Worm (Caenorhabditis elegans) whole organism, L1 larva: ENCODE data around the gene dpy-27.
A peak's percentile ranks its signal among the peaks of the same experiment; 100 is the strongest.

Experiments
- C16A3.4 ChIP-seq: fragments of 150-350 bp; optimal IDR thresholded peaks from 2 replicates; lab custom pipeline; 2014; ENCODE audit warnings: missing biosample characterization, missing genetic modification characterization
- C34B4.2 ChIP-seq: sonication (generic microtip); optimal IDR thresholded peaks from 2 replicates; lab custom pipeline; 2017; ENCODE audit warnings: mild to moderate bottlenecking, missing genetic modification characterization, missing compliant biosample characterization
- blmp-1 ChIP-seq: fragments of 150-350 bp; optimal IDR thresholded peaks from 2 replicates; lab custom pipeline; 2014; ENCODE audit warnings: missing biosample characterization, missing genetic modification characterization
- ceh-63 ChIP-seq: fragments of 200-800 bp; sonication (Bioruptor generic); optimal IDR thresholded peaks from 2 replicates; lab custom pipeline; 2018; ENCODE audit warnings: mild to moderate bottlenecking, missing genetic modification characterization, missing compliant biosample characterization
- ceh-8 ChIP-seq: fragments of 200-800 bp; sonication (Bioruptor generic); optimal IDR thresholded peaks from 2 replicates; lab custom pipeline; 2018; ENCODE audit warnings: mild to moderate bottlenecking, missing genetic modification characterization, moderate library complexity, missing compliant biosample characterization
- ceh-82 ChIP-seq, 3 experiments: fragments of 150-350 bp in 1 of 3; sonication (generic microtip) in 2 of 3; optimal IDR thresholded peaks; 2 replicates each; lab custom pipeline; 2014 to 2017; ENCODE audit warnings: missing biosample characterization in 3 of 3, missing genetic modification characterization in 3 of 3
- ceh-90 ChIP-seq: sonication (generic microtip); optimal IDR thresholded peaks from 2 replicates; lab custom pipeline; 2016; ENCODE audit warnings: missing genetic modification characterization, missing compliant biosample characterization
- ces-1 ChIP-seq: fragments of 150-350 bp; optimal IDR thresholded peaks from 2 replicates; lab custom pipeline; 2014; ENCODE audit warnings: missing biosample characterization, missing genetic modification reagents, missing genetic modification characterization
- efl-1 ChIP-seq, 4 experiments: fragments of 150-350 bp; optimal IDR thresholded peaks in 3 of 4; peaks in 1 of 4; 1 replicate in 1 of 4; 2 replicates in 3 of 4; lab custom pipeline; 2014; ENCODE audit warnings: missing biosample characterization in 2 of 4, missing genetic modification characterization in 2 of 4, missing genetic modification reagents in 2 of 4
- efl-3 ChIP-seq: fragments of 200-800 bp; sonication (Bioruptor generic); optimal IDR thresholded peaks from 2 replicates; lab custom pipeline; 2018; ENCODE audit warnings: mild to moderate bottlenecking, missing genetic modification characterization, missing compliant biosample characterization
- egl-13 ChIP-seq: sonication (generic microtip); optimal IDR thresholded peaks from 2 replicates; lab custom pipeline; 2016; ENCODE audit warnings: missing genotype, missing genetic modification reagents, missing genetic modification characterization, missing compliant biosample characterization
- ets-5 ChIP-seq: fragments of 200-800 bp; sonication (Bioruptor generic); IDR thresholded peaks from 2 replicates; pipeline ENCODE4 v1.3.6; 2022; ENCODE audit warnings: missing genetic modification characterization, missing compliant biosample characterization
- fkh-10 ChIP-seq: sonication (generic microtip); optimal IDR thresholded peaks from 2 replicates; lab custom pipeline; 2017; ENCODE audit warnings: missing biosample characterization, missing genetic modification reagents, missing genetic modification characterization
- fkh-4 ChIP-seq: sonication (generic microtip); optimal IDR thresholded peaks from 2 replicates; lab custom pipeline; 2016; ENCODE audit warnings: missing compliant biosample characterization, missing genetic modification characterization, borderline replicate concordance
- fkh-8 ChIP-seq: sonication (generic microtip); optimal IDR thresholded peaks from 2 replicates; lab custom pipeline; 2016; ENCODE audit warnings: mild to moderate bottlenecking, missing genetic modification characterization, missing compliant biosample characterization
- grh-1 ChIP-seq: fragments of 200-800 bp; sonication (Bioruptor generic); IDR thresholded peaks from 2 replicates; pipeline ENCODE4 v1.3.6; 2022; ENCODE audit warnings: missing genetic modification reagents, missing genetic modification characterization, missing compliant biosample characterization
- hlh-17 ChIP-seq: fragments of 200-800 bp; sonication (Bioruptor generic); optimal IDR thresholded peaks from 2 replicates; lab custom pipeline; 2018; ENCODE audit warnings: missing genetic modification characterization, mild to moderate bottlenecking, missing compliant biosample characterization, moderate library complexity, borderline replicate concordance
- hpl-2 ChIP-seq: fragments of 150-350 bp; optimal IDR thresholded peaks from 2 replicates; lab custom pipeline; 2014; ENCODE audit warnings: missing biosample characterization, missing genetic modification reagents, missing genetic modification characterization
- irx-1 ChIP-seq: sonication (generic microtip); optimal IDR thresholded peaks from 2 replicates; lab custom pipeline; 2016; ENCODE audit warnings: missing genetic modification characterization, missing compliant biosample characterization
- isw-1 ChIP-seq: fragments of 200-800 bp; sonication (Bioruptor generic); IDR thresholded peaks from 2 replicates; pipeline ENCODE4 v1.3.6; 2022; ENCODE audit warnings: missing genetic modification characterization, missing compliant biosample characterization
- lin-15B ChIP-seq: fragments of 150-350 bp; sonication (generic microtip); optimal IDR thresholded peaks from 3 replicates; lab custom pipeline; 2014; ENCODE audit warnings: missing biosample characterization, missing genetic modification characterization
- lin-35 ChIP-seq, 2 experiments: fragments of 150-350 bp; optimal IDR thresholded peaks; 2 replicates each; lab custom pipeline; 2014; ENCODE audit warnings: missing biosample characterization in 2 of 2, missing genetic modification characterization in 2 of 2, missing genetic modification reagents in 2 of 2
- lir-3 ChIP-seq: sonication (generic microtip); optimal IDR thresholded peaks from 2 replicates; lab custom pipeline; 2016; ENCODE audit warnings: mild to moderate bottlenecking, missing genetic modification characterization, moderate library complexity, missing compliant biosample characterization; ENCODE audit not compliant: poor library complexity
- lsy-2 ChIP-seq, 2 experiments: fragments of 150-350 bp; optimal IDR thresholded peaks; 2 replicates each; lab custom pipeline; 2014; ENCODE audit warnings: missing biosample characterization in 2 of 2, missing genetic modification characterization in 2 of 2
- mab-9 ChIP-seq: fragments of 200-800 bp; sonication (Bioruptor generic); IDR thresholded peaks from 2 replicates; pipeline ENCODE4 v1.3.6; 2022; ENCODE audit warnings: missing genetic modification reagents, missing genetic modification characterization, missing compliant biosample characterization
- mdl-1 ChIP-seq, 2 experiments: fragments of 150-350 bp; optimal IDR thresholded peaks; 2 replicates each; lab custom pipeline; 2014 to 2017; ENCODE audit warnings: missing biosample characterization in 2 of 2, missing genetic modification characterization in 2 of 2, inconsistent platforms in 1 of 2
- mef-2 ChIP-seq: fragments of 150-350 bp; optimal IDR thresholded peaks from 2 replicates; lab custom pipeline; 2014; ENCODE audit warnings: missing biosample characterization, missing genetic modification characterization
- nhr-12 ChIP-seq: sonication (generic microtip); optimal IDR thresholded peaks from 2 replicates; lab custom pipeline; 2017; ENCODE audit warnings: missing biosample characterization, missing genetic modification characterization
- nhr-19 ChIP-seq: fragments of 200-800 bp; sonication (Bioruptor generic); conservative IDR thresholded peaks from 2 replicates; pipeline ENCODE4 v1.3.6; 2022; ENCODE audit warnings: missing genetic modification characterization, missing compliant biosample characterization
- nhr-20 ChIP-seq: sonication (generic microtip); optimal IDR thresholded peaks from 2 replicates; lab custom pipeline; 2016; ENCODE audit warnings: mild to moderate bottlenecking, missing genetic modification characterization, missing compliant biosample characterization
- nhr-237 ChIP-seq: fragments of 150-350 bp; optimal IDR thresholded peaks from 2 replicates; lab custom pipeline; 2014; ENCODE audit warnings: missing biosample characterization, missing genetic modification characterization
- nhr-28 ChIP-seq: fragments of 150-350 bp; optimal IDR thresholded peaks from 2 replicates; lab custom pipeline; 2014; ENCODE audit warnings: missing biosample characterization, missing genetic modification characterization
- nhr-71 ChIP-seq: sonication (generic microtip); optimal IDR thresholded peaks from 2 replicates; lab custom pipeline; 2016; ENCODE audit warnings: mild to moderate bottlenecking, missing genetic modification characterization, moderate library complexity, missing compliant biosample characterization
- nhr-77 ChIP-seq: fragments of 150-350 bp; optimal IDR thresholded peaks from 2 replicates; lab custom pipeline; 2014; ENCODE audit warnings: missing biosample characterization, missing genetic modification characterization
- nhr-85 ChIP-seq: sonication (generic microtip); peaks from one replicate; lab custom pipeline; 2016; ENCODE audit warnings: missing genetic modification characterization, inconsistent platforms, missing compliant biosample characterization
- pqm-1 ChIP-seq: sonication (generic microtip); optimal IDR thresholded peaks from 3 replicates; lab custom pipeline; 2017; ENCODE audit warnings: missing biosample characterization, missing genetic modification characterization
- rnt-1 ChIP-seq: sonication (generic microtip); optimal IDR thresholded peaks from 2 replicates; lab custom pipeline; 2016; ENCODE audit warnings: mild to moderate bottlenecking, missing genetic modification characterization, moderate library complexity, missing compliant biosample characterization
- skn-1 ChIP-seq: fragments of 150-350 bp; optimal IDR thresholded peaks from 2 replicates; lab custom pipeline; 2014; ENCODE audit warnings: missing biosample characterization, missing genetic modification characterization
- sox-4 ChIP-seq: sonication (generic microtip); optimal IDR thresholded peaks from 2 replicates; lab custom pipeline; 2016; ENCODE audit warnings: missing genetic modification characterization, missing compliant biosample characterization
- swsn-7 ChIP-seq: sonication (generic microtip); optimal IDR thresholded peaks from 2 replicates; lab custom pipeline; 2016; ENCODE audit warnings: missing genetic modification characterization, missing compliant biosample characterization
- unc-130 ChIP-seq: fragments of 150-350 bp; optimal IDR thresholded peaks from 2 replicates; lab custom pipeline; 2017; ENCODE audit warnings: missing biosample characterization, missing genetic modification characterization, inconsistent platforms
- unc-98 ChIP-seq: fragments of 200-800 bp; sonication (Bioruptor generic); IDR thresholded peaks from 2 replicates; pipeline ENCODE4 v1.3.6; 2022; ENCODE audit warnings: missing genetic modification characterization, missing compliant biosample characterization
- zip-4 ChIP-seq: fragments of 200-800 bp; sonication (Bioruptor generic); optimal IDR thresholded peaks from 2 replicates; lab custom pipeline; 2018; ENCODE audit warnings: mild to moderate bottlenecking, missing genetic modification characterization, moderate library complexity, missing compliant biosample characterization
- ztf-11 ChIP-seq, 2 experiments: sonication (generic microtip); optimal IDR thresholded peaks; 2 replicates each; lab custom pipeline; 2016 to 2017; ENCODE audit warnings: missing genetic modification characterization in 2 of 2, missing biosample characterization in 1 of 2, missing compliant biosample characterization in 1 of 2
- ztf-4 ChIP-seq: fragments of 150-350 bp; optimal IDR thresholded peaks from 2 replicates; lab custom pipeline; 2014; ENCODE audit warnings: missing biosample characterization, missing genetic modification characterization

Gene dpy-27

DNA sequence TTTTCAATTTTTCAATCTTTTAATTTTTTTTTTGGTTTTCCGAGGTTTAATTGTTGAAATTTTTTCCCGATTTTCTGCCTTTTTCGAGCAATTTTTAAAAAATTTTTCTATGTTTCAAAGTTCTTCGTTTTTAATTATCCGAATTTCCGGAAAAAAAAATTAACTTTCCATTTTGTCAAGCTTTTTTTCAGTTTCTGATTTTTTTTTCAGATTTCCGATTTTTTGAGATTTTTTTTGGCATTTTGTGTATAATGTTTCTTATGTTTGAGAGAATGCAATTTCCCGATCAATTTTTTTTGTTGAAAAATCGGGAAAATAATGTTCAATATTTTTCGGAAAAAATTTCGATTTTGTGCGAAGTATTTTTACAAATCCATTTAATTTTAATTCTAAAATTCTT lies 12.6 kb downstream of the dpy-27 start:
- TF ChIP-seq lin-15B (tag; lab: Kevin White, UChicago) (no peak), hpl-2 (GFP tag; lab: Kevin White, UChicago) (no peak), unc-98 (GFP tag; lab: Robert Waterston, UW) (no peak), ztf-4 (tag; lab: Kevin White, UChicago) (no peak), mef-2 (tag; lab: Kevin White, UChicago) (no peak), rnt-1 (no peak), nhr-85 (tag; lab: Kevin White, UChicago) (no peak), C16A3.4 (tag; lab: Kevin White, UChicago) (no peak), unc-130 (tag; lab: Kevin White, UChicago) (no peak), ceh-63 (no peak), nhr-28 (tag; lab: Kevin White, UChicago) (no peak), sox-4 (tag; lab: Kevin White, UChicago) (no peak), nhr-20 (no peak)
- TF ChIP-seq, all 84 proteins: peak for 0

DNA sequence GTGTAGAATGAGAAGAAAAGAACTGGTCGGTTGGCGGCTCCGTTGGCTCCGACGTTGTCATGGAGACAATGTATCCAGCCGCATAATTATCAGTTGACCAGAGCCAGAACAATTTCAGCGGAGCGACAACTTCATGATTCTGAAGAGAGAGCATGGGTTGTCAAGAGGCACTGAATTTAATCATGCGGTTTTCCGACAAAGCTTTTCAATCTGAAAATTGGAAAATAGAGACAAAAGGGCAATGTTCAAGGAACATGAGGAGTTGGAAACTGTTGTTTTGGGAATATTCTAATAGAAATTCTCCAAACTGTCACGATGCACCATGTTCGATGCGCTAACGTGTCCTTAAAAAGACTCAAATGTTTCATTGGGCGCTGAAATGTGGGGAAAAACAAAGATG lies 15.1 kb downstream of the dpy-27 start, which contains the start of gene xbx-5:
Gene xbx-5, minus strand, starts transcription at position 56 of the 400 bp plus-strand sequence.
- TF ChIP-seq ces-1, result no peak
- TF ChIP-seq C34B4.2 (tag; lab: Kevin White, UChicago), result no peak
- no peak for TF ChIP-seq ceh-90 (tag; lab: Kevin White, UChicago)
- TF ChIP-seq irx-1 (tag; lab: Kevin White, UChicago), result no peak
- TF ChIP-seq fkh-8, result peak; percentile 76
- TF ChIP-seq swsn-7 (tag; lab: Kevin White, UChicago), result no peak
- peak; percentile 0 for TF ChIP-seq nhr-85 (tag; lab: Kevin White, UChicago)
- peak; percentile 18 for TF ChIP-seq nhr-71 (tag; lab: Kevin White, UChicago)
- TF ChIP-seq C16A3.4 (tag; lab: Kevin White, UChicago), result no peak
- TF ChIP-seq nhr-20, result no peak

DNA sequence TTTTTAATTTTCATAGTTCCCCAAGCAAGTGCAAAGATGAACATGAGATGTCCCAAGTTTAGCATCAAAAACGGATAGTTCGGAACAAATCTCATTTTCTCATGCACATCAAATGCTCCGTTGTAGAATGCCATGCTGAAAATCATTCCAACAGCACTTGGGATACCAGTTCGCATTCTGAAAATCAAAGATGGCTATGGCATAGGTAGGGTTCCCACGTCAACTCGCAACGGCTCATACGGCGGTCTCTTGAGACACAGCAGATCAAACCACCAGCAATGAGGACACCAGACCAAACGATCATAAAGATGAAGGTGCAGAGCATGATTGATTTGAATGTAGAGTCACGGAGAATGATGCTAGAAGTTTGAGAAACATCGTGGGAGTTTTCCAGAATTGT lies 16.4 kb downstream of the dpy-27 start:
- no peak for TF ChIP-seq ceh-82 (tag; optimal IDR thresholded peaks at IDR 0.05; lab: Kevin White, UChicago)
- TF ChIP-seq nhr-85 (tag; lab: Kevin White, UChicago), result no peak
- no peak for TF ChIP-seq ceh-90 (tag; lab: Kevin White, UChicago)
- no peak for TF ChIP-seq lsy-2 (tag; optimal IDR thresholded peaks at IDR 0.05; lab: Kevin White, UChicago)
- no peak for TF ChIP-seq lir-3 (tag; lab: Kevin White, UChicago)
- no peak for TF ChIP-seq skn-1 (tag; lab: Kevin White, UChicago)
- TF ChIP-seq, all 84 proteins: peak for 0

- TF ChIP-seq ets-5 (GFP tag; lab: Robert Waterston, UW) (no peak), ceh-90 (tag; lab: Kevin White, UChicago) (no peak), lin-35 (GFP tag; optimal IDR thresholded peaks at IDR 0.05; lab: Kevin White, UChicago) (peak; percentile 86 to 89), isw-1 (GFP tag; lab: Robert Waterston, UW) (peak; percentile 90), fkh-10 (peak; percentile 98), fkh-4 (tag; lab: Kevin White, UChicago) (peak; percentile 33), sox-4 (tag; lab: Kevin White, UChicago) (peak; percentile 79), egl-13 (tag; lab: Kevin White, UChicago) (peak; percentile 83), ztf-11 (tag; optimal IDR thresholded peaks at IDR 0.05; lab: Kevin White, UChicago) (peak in 1 of 2 experiments; percentile 77), nhr-12 (tag; lab: Kevin White, UChicago) (peak; percentile 45), lsy-2 (tag; optimal IDR thresholded peaks at IDR 0.05; lab: Kevin White, UChicago) (peak; percentile 94 to 96), grh-1 (GFP tag; lab: Robert Waterston, UW) (peak; percentile 90), nhr-77 (tag; lab: Kevin White, UChicago) (peak; percentile 97), hlh-17 (GFP tag; lab: Kevin White, UChicago) (no peak), nhr-20 (peak; percentile 98), efl-3 (GFP tag; lab: Kevin White, UChicago) (no peak), mdl-1 (tag; optimal IDR thresholded peaks at IDR 0.05; lab: Kevin White, UChicago) (peak; percentile 96 to 100), nhr-237 (tag; lab: Kevin White, UChicago) (peak; percentile 91), zip-4 (GFP tag; lab: Kevin White, UChicago) (peak; percentile 73), mab-9 (GFP tag; lab: Robert Waterston, UW) (peak; percentile 82), nhr-19 (GFP tag; lab: Robert Waterston, UW) (peak; percentile 95), C34B4.2 (tag; lab: Kevin White, UChicago) (no peak), mef-2 (tag; lab: Kevin White, UChicago) (peak; percentile 90), ceh-8 (GFP tag; lab: Kevin White, UChicago) (peak; percentile 89), pqm-1 (tag; lab: Kevin White, UChicago) (peak; percentile 57), unc-130 (tag; lab: Kevin White, UChicago) (peak; percentile 91), blmp-1 (tag; lab: Kevin White, UChicago) (peak; percentile 89), efl-1 (optimal IDR thresholded peaks at IDR 0.05; lab: Kevin White, UChicago) (peak; percentile 89 to 93), efl-1 (GFP tag; optimal IDR thresholded peaks at IDR 0.05 in 1 of 2; lab: Kevin White, UChicago) (peak; percentile 71 to 96)
These were observed 18.0 kb downstream of the dpy-27 start for ce11 chrIII:3801379-3801894.
